Worm (Caenorhabditis elegans) whole organism, L2 larva: ENCODE measurements around the gene C09G9.3.

ENCODE experiments used
- C34F6.9 ChIP-seq: fragments of 150-350 bp; optimal IDR thresholded peaks from 2 replicates; lab custom pipeline; 2014; ENCODE audit warnings: missing biosample characterization, missing genetic modification characterization
- F13H6.1 ChIP-seq: sonication (generic microtip); optimal IDR thresholded peaks from 2 replicates; lab custom pipeline; 2016; ENCODE audit warnings: missing genetic modification characterization, missing compliant biosample characterization
- R02D3.7 ChIP-seq: fragments of 150-350 bp; optimal IDR thresholded peaks from 2 replicates; lab custom pipeline; 2014; ENCODE audit warnings: missing biosample characterization, missing genetic modification characterization
- Y55F3AM.14 ChIP-seq: fragments of 200-800 bp; sonication (Bioruptor generic); optimal IDR thresholded peaks from 2 replicates; lab custom pipeline; 2018; ENCODE audit warnings: mild to moderate bottlenecking, missing genetic modification characterization, missing compliant biosample characterization
- ZK546.5 ChIP-seq: sonication (generic microtip); optimal IDR thresholded peaks from 2 replicates; lab custom pipeline; 2017; ENCODE audit warnings: missing biosample characterization, missing genetic modification characterization
- alr-1 ChIP-seq: fragments of 150-350 bp; optimal IDR thresholded peaks from 2 replicates; lab custom pipeline; 2014; ENCODE audit warnings: missing biosample characterization, missing genetic modification characterization
- aly-2 ChIP-seq: fragments of 150-350 bp; optimal IDR thresholded peaks from 2 replicates; lab custom pipeline; 2014; ENCODE audit warnings: missing biosample characterization, missing genetic modification characterization
- ama-1 ChIP-seq: fragments of 150-350 bp; optimal IDR thresholded peaks from 2 replicates; lab custom pipeline; 2018; ENCODE audit warnings: inconsistent platforms
- blmp-1 ChIP-seq: sonication (generic microtip); optimal IDR thresholded peaks from 2 replicates; lab custom pipeline; 2017; ENCODE audit warnings: missing genetic modification characterization, mild to moderate bottlenecking, missing compliant biosample characterization, antibody characterized with exemption, moderate library complexity; ENCODE audit not compliant: insufficient read depth
- ceh-16 ChIP-seq: fragments of 150-350 bp; optimal IDR thresholded peaks from 2 replicates; lab custom pipeline; 2014; ENCODE audit warnings: missing biosample characterization, missing genetic modification characterization
- ceh-82 ChIP-seq: fragments of 150-350 bp; optimal IDR thresholded peaks from 2 replicates; lab custom pipeline; 2014; ENCODE audit warnings: missing biosample characterization, missing genetic modification characterization
- crh-2 ChIP-seq: sonication (generic microtip); optimal IDR thresholded peaks from 2 replicates; lab custom pipeline; 2017; ENCODE audit warnings: missing biosample characterization, missing genetic modification characterization
- dmd-4 ChIP-seq: sonication (generic microtip); optimal IDR thresholded peaks from 2 replicates; lab custom pipeline; 2017; ENCODE audit warnings: missing biosample characterization, missing genetic modification characterization
- egl-27 ChIP-seq: sonication (generic microtip); optimal IDR thresholded peaks from 3 replicates; lab custom pipeline; 2017; ENCODE audit warnings: missing biosample characterization, missing genetic modification reagents, missing genetic modification characterization
- elt-1 ChIP-seq: fragments of 150-350 bp; optimal IDR thresholded peaks from 2 replicates; lab custom pipeline; 2014; ENCODE audit warnings: missing biosample characterization, missing genetic modification characterization
- elt-3 ChIP-seq: sonication (generic microtip); optimal IDR thresholded peaks from 2 replicates; lab custom pipeline; 2017; ENCODE audit warnings: missing biosample characterization, missing genetic modification characterization
- fos-1 ChIP-seq: fragments of 150-350 bp; optimal IDR thresholded peaks from 2 replicates; lab custom pipeline; 2014; ENCODE audit warnings: missing biosample characterization, missing genetic modification characterization
- gmeb-1 ChIP-seq: fragments of 150-350 bp; optimal IDR thresholded peaks from 2 replicates; lab custom pipeline; 2014; ENCODE audit warnings: missing biosample characterization, missing genetic modification characterization
- lin-11 ChIP-seq: fragments of 150-350 bp; sonication (generic microtip); optimal IDR thresholded peaks from 2 replicates; lab custom pipeline; 2014; ENCODE audit warnings: missing biosample characterization, missing genetic modification characterization, inconsistent platforms, mixed read lengths
- lin-13 ChIP-seq: fragments of 150-350 bp; optimal IDR thresholded peaks from 2 replicates; lab custom pipeline; 2014; ENCODE audit warnings: missing biosample characterization, missing genetic modification reagents, missing genetic modification characterization
- lin-39 ChIP-seq: fragments of 150-350 bp; optimal IDR thresholded peaks from 2 replicates; lab custom pipeline; 2014; ENCODE audit warnings: missing biosample characterization, missing genetic modification reagents, missing genetic modification characterization
- lsy-2 ChIP-seq, 2 experiments: fragments of 150-350 bp in 1 of 2; sonication (generic microtip) in 1 of 2; optimal IDR thresholded peaks; 2 replicates each; lab custom pipeline; 2014 to 2017; ENCODE audit warnings: missing biosample characterization in 2 of 2, missing genetic modification characterization in 2 of 2
- mab-5 ChIP-seq: fragments of 150-350 bp; optimal IDR thresholded peaks from 2 replicates; lab custom pipeline; 2014; ENCODE audit warnings: missing biosample characterization, missing genetic modification characterization
- mbf-1 ChIP-seq: sonication (generic microtip); optimal IDR thresholded peaks from 2 replicates; lab custom pipeline; 2017; ENCODE audit warnings: missing biosample characterization, missing genetic modification characterization
- mdl-1 ChIP-seq, 2 experiments: fragments of 150-350 bp in 1 of 2; sonication (generic microtip) in 1 of 2; optimal IDR thresholded peaks; 2 replicates each; lab custom pipeline; 2017; ENCODE audit warnings: missing biosample characterization in 2 of 2, missing genetic modification characterization in 2 of 2
- nhr-10 ChIP-seq: sonication (generic microtip); optimal IDR thresholded peaks from 2 replicates; lab custom pipeline; 2017; ENCODE audit warnings: missing biosample characterization, missing genetic modification characterization
- nhr-11 ChIP-seq: fragments of 150-350 bp; optimal IDR thresholded peaks from 2 replicates; lab custom pipeline; 2014; ENCODE audit warnings: missing biosample characterization, missing genetic modification characterization
- nhr-12 ChIP-seq: fragments of 150-350 bp; optimal IDR thresholded peaks from 2 replicates; lab custom pipeline; 2014; ENCODE audit warnings: missing biosample characterization, missing genetic modification characterization
- nhr-129 ChIP-seq: fragments of 150-350 bp; optimal IDR thresholded peaks from 2 replicates; lab custom pipeline; 2014; ENCODE audit warnings: missing biosample characterization, missing genetic modification characterization
- nhr-21 ChIP-seq: fragments of 150-350 bp; optimal IDR thresholded peaks from 2 replicates; lab custom pipeline; 2014; ENCODE audit warnings: missing biosample characterization, missing genetic modification characterization
- nhr-23 ChIP-seq: fragments of 150-350 bp; optimal IDR thresholded peaks from 2 replicates; lab custom pipeline; 2014; ENCODE audit warnings: missing biosample characterization, missing genetic modification reagents, missing genetic modification characterization
- nhr-237 ChIP-seq: fragments of 150-350 bp; optimal IDR thresholded peaks from 2 replicates; lab custom pipeline; 2014; ENCODE audit warnings: missing biosample characterization, missing genetic modification characterization
- nhr-25 ChIP-seq: fragments of 150-350 bp; sonication (generic microtip); optimal IDR thresholded peaks from 3 replicates; lab custom pipeline; 2014; ENCODE audit warnings: missing biosample characterization, missing genetic modification characterization
- nhr-6 ChIP-seq: fragments of 150-350 bp; optimal IDR thresholded peaks from 2 replicates; lab custom pipeline; 2014; ENCODE audit warnings: missing biosample characterization, missing genetic modification characterization
- nhr-77 ChIP-seq: fragments of 150-350 bp; optimal IDR thresholded peaks from 2 replicates; lab custom pipeline; 2014; ENCODE audit warnings: missing biosample characterization, missing genetic modification characterization
- peb-1 ChIP-seq: fragments of 150-350 bp; optimal IDR thresholded peaks from 2 replicates; lab custom pipeline; 2014; ENCODE audit warnings: missing biosample characterization, missing genetic modification characterization
- sem-4 ChIP-seq: fragments of 150-350 bp; optimal IDR thresholded peaks from 2 replicates; lab custom pipeline; 2014; ENCODE audit warnings: missing biosample characterization, missing genetic modification reagents, missing genetic modification characterization
- skn-1 ChIP-seq: sonication (generic microtip); optimal IDR thresholded peaks from 2 replicates; lab custom pipeline; 2017; ENCODE audit warnings: missing biosample characterization, missing genetic modification characterization
- sma-3 ChIP-seq: sonication (generic microtip); optimal IDR thresholded peaks from 2 replicates; lab custom pipeline; 2016; ENCODE audit warnings: missing genetic modification reagents, missing genetic modification characterization, missing compliant biosample characterization
- sma-9 ChIP-seq, 2 experiments: fragments of 150-350 bp in 1 of 2; sonication (generic microtip) in 1 of 2; optimal IDR thresholded peaks; 2 replicates each; lab custom pipeline; 2014 to 2016; ENCODE audit warnings: missing genetic modification characterization in 2 of 2, mild to moderate bottlenecking in 1 of 2, missing biosample characterization in 1 of 2, missing compliant biosample characterization in 1 of 2, missing genetic modification reagents in 1 of 2, moderate library complexity in 1 of 2
- snpc-4 ChIP-seq: fragments of 150-350 bp; optimal IDR thresholded peaks from 2 replicates; lab custom pipeline; 2014; ENCODE audit warnings: missing biosample characterization, missing genetic modification characterization
- unc-39 ChIP-seq: fragments of 150-350 bp; optimal IDR thresholded peaks from 2 replicates; lab custom pipeline; 2014; ENCODE audit warnings: missing biosample characterization, missing genetic modification characterization
- unc-55 ChIP-seq: fragments of 150-350 bp; sonication (generic microtip); optimal IDR thresholded peaks from 3 replicates; lab custom pipeline; 2014; ENCODE audit warnings: missing biosample characterization, missing genetic modification reagents, missing genetic modification characterization
- unc-62 ChIP-seq: fragments of 150-350 bp; optimal IDR thresholded peaks from 2 replicates; lab custom pipeline; 2014; ENCODE audit warnings: missing biosample characterization, missing genetic modification reagents, missing genetic modification characterization
- zag-1 ChIP-seq: fragments of 150-350 bp; optimal IDR thresholded peaks from 2 replicates; lab custom pipeline; 2014; ENCODE audit warnings: missing biosample characterization, missing genetic modification characterization
- ztf-1 ChIP-seq: fragments of 200-800 bp; sonication (Bioruptor generic); conservative IDR thresholded peaks from 2 replicates; pipeline ENCODE4 v1.3.6; 2022; ENCODE audit warnings: missing genetic modification characterization, missing compliant biosample characterization
- ztf-11 ChIP-seq: sonication (generic microtip); optimal IDR thresholded peaks from 2 replicates; lab custom pipeline; 2017; ENCODE audit warnings: missing biosample characterization, missing genetic modification characterization
- ztf-4 ChIP-seq: fragments of 150-350 bp; optimal IDR thresholded peaks from 2 replicates; lab custom pipeline; 2014; ENCODE audit warnings: missing biosample characterization, missing genetic modification characterization

The C09G9.3 gene

ce11 chrIV:8901346-8901745 is 28.5 kb upstream of the C09G9.3 start, which contains the start of gene C27B7.5:
C27B7.5 (plus strand) TSS chrIV:8901646.
- TF ChIP-seq ztf-11 (tag; lab: Kevin White, UChicago) (no peak), gmeb-1 (tag; lab: Kevin White, UChicago) (no peak), lin-13 (no peak), fos-1 (no peak), Y55F3AM.14 (GFP tag; lab: Kevin White, UChicago) (no peak), sem-4 (tag; lab: Kevin White, UChicago) (no peak), lin-11 (no peak), blmp-1 (tag; lab: Kevin White, UChicago) (no peak), crh-2 (tag; lab: Kevin White, UChicago) (no peak), snpc-4 (no peak), nhr-10 (no peak), ztf-4 (tag; lab: Kevin White, UChicago) (no peak), zag-1 (tag; lab: Kevin White, UChicago) (no peak), nhr-129 (no peak), peb-1 (tag; lab: Kevin White, UChicago) (no peak)
- TF ChIP-seq, all 48 proteins: peak for 0

ce11 chrIV:8893746-8894145 is 20.9 kb upstream of the C09G9.3 start, which contains the start of gene rad-54.L2:
rad-54.L2 (plus strand) TSS chrIV:8894077.
- no peak for TF ChIP-seq unc-39 (tag; lab: Kevin White, UChicago)
- no peak for TF ChIP-seq mdl-1 (tag; optimal IDR thresholded peaks at IDR 0.05; lab: Kevin White, UChicago)
- TF ChIP-seq gmeb-1 (tag; lab: Kevin White, UChicago) = peak; percentile 46
- TF ChIP-seq crh-2 (tag; lab: Kevin White, UChicago) = peak; percentile 80
- no peak for TF ChIP-seq lin-39 (tag; lab: Kevin White, UChicago)
- no peak for TF ChIP-seq blmp-1 (tag; lab: Kevin White, UChicago)
- TF ChIP-seq ztf-4 (tag; lab: Kevin White, UChicago) = no peak
- TF ChIP-seq sem-4 (tag; lab: Kevin White, UChicago) = no peak
- TF ChIP-seq unc-62 (GFP tag; lab: Kevin White, UChicago) = no peak
- TF ChIP-seq F13H6.1 (tag; lab: Kevin White, UChicago) = peak; percentile 29
- TF ChIP-seq zag-1 (tag; lab: Kevin White, UChicago) = no peak
- peak; percentile 64 for TF ChIP-seq nhr-129
- peak; percentile 96 for TF ChIP-seq C34F6.9
- no peak for TF ChIP-seq nhr-12 (tag; lab: Kevin White, UChicago)
- peak; percentile 37 for TF ChIP-seq lin-13
- TF ChIP-seq ztf-11 (tag; lab: Kevin White, UChicago) = no peak
- no peak for TF ChIP-seq ceh-82 (tag; lab: Kevin White, UChicago)
- TF ChIP-seq sma-9 (GFP tag; optimal IDR thresholded peaks at IDR 0.05; lab: Kevin White, UChicago) = no peak
- TF ChIP-seq sma-9 (tag; optimal IDR thresholded peaks at IDR 0.05; lab: Kevin White, UChicago) = no peak
- no peak for TF ChIP-seq skn-1 (tag; lab: Kevin White, UChicago)
- peak; percentile 36 for TF ChIP-seq sma-3 (GFP tag; lab: Kevin White, UChicago)
- TF ChIP-seq aly-2 = no peak
- TF ChIP-seq fos-1 = peak; percentile 63
- TF ChIP-seq ama-1 (lab: Kevin White, UChicago) = no peak
- TF ChIP-seq lsy-2 (tag; optimal IDR thresholded peaks at IDR 0.05; lab: Kevin White, UChicago) = peak; percentile 30 to 72
- TF ChIP-seq nhr-25 (tag; lab: Kevin White, UChicago) = peak; percentile 61
- TF ChIP-seq Y55F3AM.14 (GFP tag; lab: Kevin White, UChicago) = no peak
- TF ChIP-seq peb-1 (tag; lab: Kevin White, UChicago) = no peak
- TF ChIP-seq snpc-4 = peak; percentile 52
- no peak for TF ChIP-seq elt-3 (tag; lab: Kevin White, UChicago)
- TF ChIP-seq mbf-1 (tag; lab: Kevin White, UChicago) = no peak
- TF ChIP-seq ztf-1 = no peak
- no peak for TF ChIP-seq dmd-4
- TF ChIP-seq egl-27 (tag; lab: Kevin White, UChicago) = no peak
- no peak for TF ChIP-seq nhr-77
- TF ChIP-seq lin-11 = no peak
- TF ChIP-seq nhr-237 = no peak
- no peak for TF ChIP-seq R02D3.7 (tag; lab: Kevin White, UChicago)
- no peak for TF ChIP-seq nhr-6 (tag; lab: Kevin White, UChicago)
- no peak for TF ChIP-seq ZK546.5 (tag; lab: Kevin White, UChicago)
- no peak for TF ChIP-seq nhr-11 (tag; lab: Kevin White, UChicago)
- no peak for TF ChIP-seq nhr-21 (tag; lab: Kevin White, UChicago)
- TF ChIP-seq unc-55 (GFP tag; lab: Kevin White, UChicago) = peak; percentile 86
- TF ChIP-seq elt-1 (tag; lab: Kevin White, UChicago) = no peak
- TF ChIP-seq nhr-23 = no peak
- peak; percentile 39 for TF ChIP-seq nhr-10
- TF ChIP-seq alr-1 (tag; lab: Kevin White, UChicago) = no peak
- no peak for TF ChIP-seq mab-5
- TF ChIP-seq ceh-16 (tag; lab: Kevin White, UChicago) = no peak
